Fruit fly (Drosophila melanogaster): ENCODE data around the gene out.
A peak's percentile ranks its signal among the peaks of the same experiment; 100 is the strongest.

out gene

DNA sequence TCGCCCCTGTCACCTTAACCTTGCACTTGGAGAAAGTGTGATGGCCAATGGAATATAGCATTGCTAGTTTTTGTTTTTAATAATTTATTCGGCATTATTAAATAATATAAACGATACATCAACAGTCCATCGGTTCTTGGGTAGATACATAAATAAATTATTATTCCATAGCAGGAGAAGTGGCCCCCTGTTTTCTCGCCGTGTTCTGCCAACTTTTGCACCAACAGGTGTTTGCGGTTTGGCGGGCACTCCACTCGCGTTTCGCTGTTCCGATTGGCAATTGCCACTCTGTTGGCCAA is 1.9 kb upstream of the out start (continued):
- TF ChIP-seq cato (GFP tag; optimal IDR thresholded peaks at IDR 0.05; ENCODE audit: borderline replicate concordance) (no peak), Ets97D (GFP tag; optimal IDR thresholded peaks at IDR 0.05) (peak; percentile 26), crp (GFP tag; optimal IDR thresholded peaks at IDR 0.05) (peak in 1 of 2 experiments; percentile 19), chm (GFP tag; IDR thresholded peaks at IDR 0.05) (0 out of 2 replicates have a peak, but pooled peaks have one; percentile 30), CG18619 (GFP tag; optimal IDR thresholded peaks at IDR 0.05) (peak; percentile 80), CG18599 (GFP tag; optimal IDR thresholded peaks at IDR 0.05) (peak; percentile 95), jigr1 (GFP tag; IDR thresholded peaks at IDR 0.05) (0 out of 3 replicates have a peak, but pooled peaks have one; percentile 48), CG3995 (GFP tag; optimal IDR thresholded peaks at IDR 0.05) (no peak), CG34376 (GFP tag; optimal IDR thresholded peaks at IDR 0.05) (peak; percentile 70), CG10267 (tag; optimal IDR thresholded peaks at IDR 0.05) (peak; percentile 77), corto (GFP tag; optimal IDR thresholded peaks at IDR 0.05) (peak; percentile 9), Med (GFP tag) (peak; percentile 96), CG33213 (GFP tag; optimal IDR thresholded peaks at IDR 0.05) (peak; percentile 0), CG1832 (GFP tag; optimal IDR thresholded peaks at IDR 0.05) (no peak), ase (GFP tag; IDR thresholded peaks at IDR 0.05) (peak; percentile 64; the same call in 1 of the 3 replicates), C15 (GFP tag; IDR thresholded peaks at IDR 0.05) (0 out of 3 replicates have a peak, but pooled peaks have one; percentile 58), CG6813 (GFP tag; optimal IDR thresholded peaks at IDR 0.05) (peak; percentile 87), Hmx (GFP tag; optimal IDR thresholded peaks at IDR 0.05) (peak; percentile 27), Fer2 (tag; optimal IDR thresholded peaks at IDR 0.05) (peak; percentile 36), CG30020 (tag; optimal IDR thresholded peaks at IDR 0.05) (no peak), CG12071 (GFP tag; optimal IDR thresholded peaks at IDR 0.05) (peak; percentile 69), ems (GFP tag; optimal IDR thresholded peaks at IDR 0.05) (peak; percentile 76), croc (GFP tag; conservative IDR thresholded peaks at IDR 0.05) (peak; percentile 57), Adf1 (GFP tag; IDR thresholded peaks at IDR 0.05) (peak; percentile 82), NC2α (GFP tag; optimal IDR thresholded peaks at IDR 0.05) (peak; percentile 3), CG7372 (GFP tag; IDR thresholded peaks at IDR 0.05) (peak; percentile 61; the same call in 1 of the 2 replicates), zen2 (GFP tag; IDR thresholded peaks at IDR 0.05; ENCODE audit: partially characterized antibody) (no peak), CG15011 (GFP tag; optimal IDR thresholded peaks at IDR 0.05) (peak; percentile 55), CG8924 (tag; optimal IDR thresholded peaks at IDR 0.05) (peak; percentile 86), CG12942 (GFP tag; optimal IDR thresholded peaks at IDR 0.05) (peak; percentile 64), CG17328 (GFP tag; IDR thresholded peaks at IDR 0.05) (peak; percentile 81), zen (tag; optimal IDR thresholded peaks at IDR 0.05) (peak; percentile 63), br (optimal IDR thresholded peaks at IDR 0.05) (no peak), CG18262 (tag; optimal IDR thresholded peaks at IDR 0.05) (peak; percentile 75), odd (GFP tag; optimal IDR thresholded peaks at IDR 0.05) (peak; percentile 57), ro (GFP tag; IDR thresholded peaks at IDR 0.05) (no peak), Asciz (GFP tag; optimal IDR thresholded peaks at IDR 0.05) (peak; percentile 64), CG8359 (GFP tag; optimal IDR thresholded peaks at IDR 0.05; ENCODE audit: borderline replicate concordance) (peak; percentile 35), CG7963 (GFP tag; IDR thresholded peaks at IDR 0.05; ENCODE audit: partially characterized antibody) (no peak), CG6854 (GFP tag; optimal IDR thresholded peaks at IDR 0.05) (peak; percentile 63), Nf-YA (GFP tag; IDR thresholded peaks at IDR 0.05) (peak; percentile 58; the same call in 1 of the 2 replicates), danr (GFP tag; IDR thresholded peaks at IDR 0.05) (no peak), CG12236 (GFP tag; optimal IDR thresholded peaks at IDR 0.05) (peak; percentile 54), wek (GFP tag; optimal IDR thresholded peaks at IDR 0.05) (peak; percentile 5), Dp (GFP tag; optimal IDR thresholded peaks at IDR 0.05) (no peak), ap (GFP tag; IDR thresholded peaks at IDR 0.05) (peak; percentile 56; the same call in 1 of the 2 replicates), Xrp1 (GFP tag; IDR thresholded peaks at IDR 0.05) (peak; percentile 85), NfI (GFP tag; optimal IDR thresholded peaks at IDR 0.05) (peak; percentile 83), CG10979 (tag; optimal IDR thresholded peaks at IDR 0.05) (peak; percentile 78), pnt (GFP tag; optimal IDR thresholded peaks at IDR 0.05) (peak; percentile 51), chn (GFP tag; optimal IDR thresholded peaks at IDR 0.05) (peak; percentile 52)

All from whole organism, embryonic.